Worm (Caenorhabditis elegans) whole organism, mixed stage, embryonic: ENCODE measurements around the gene math-3.

ENCODE experiments used
- ceh-43 ChIP-seq: fragments of 200-800 bp; sonication (Bioruptor generic); optimal IDR thresholded peaks from 2 replicates; lab custom pipeline; 2018; ENCODE audit warnings: mild to moderate bottlenecking, missing genetic modification characterization, moderate library complexity, missing compliant biosample characterization
- hlh-1 ChIP-seq: fragments of 150-350 bp; optimal IDR thresholded peaks from 2 replicates; lab custom pipeline; 2014; ENCODE audit warnings: missing biosample characterization, missing genetic modification reagents, missing genetic modification characterization
- lsy-2 ChIP-seq: fragments of 150-350 bp; optimal IDR thresholded peaks from 2 replicates; lab custom pipeline; 2014; ENCODE audit warnings: missing biosample characterization, missing genetic modification characterization
- nhr-28 ChIP-seq: fragments of 150-350 bp; optimal IDR thresholded peaks from 2 replicates; lab custom pipeline; 2014; ENCODE audit warnings: missing biosample characterization, missing genetic modification characterization
- snpc-4 ChIP-seq: fragments of 150-350 bp; optimal IDR thresholded peaks from 2 replicates; lab custom pipeline; 2014; ENCODE audit warnings: missing biosample characterization, missing genetic modification characterization
- unc-120 ChIP-seq: sonication (generic microtip); optimal IDR thresholded peaks from 2 replicates; lab custom pipeline; 2017; ENCODE audit warnings: missing genetic modification characterization, missing compliant biosample characterization; ENCODE audit not compliant: poor library complexity, severe bottlenecking
- unc-62 ChIP-seq: fragments of 150-350 bp; optimal IDR thresholded peaks from 2 replicates; lab custom pipeline; 2014; ENCODE audit warnings: missing biosample characterization, missing genetic modification reagents, missing genetic modification characterization
- zip-8 ChIP-seq: fragments of 150-350 bp; optimal IDR thresholded peaks from 2 replicates; lab custom pipeline; 2014; ENCODE audit warnings: missing biosample characterization, missing genetic modification characterization

ce11 chrII:1808217-1808616, 36.3 kb downstream of the math-3 start, which contains the start of gene C08F1.8:
- TF ChIP-seq nhr-28, result no peak
- no peak for TF ChIP-seq snpc-4 (tag; lab: Kevin White, UChicago)
- TF ChIP-seq ceh-43, result no peak
- TF ChIP-seq unc-120 (tag; lab: Kevin White, UChicago), result no peak
- TF ChIP-seq lsy-2 (tag; lab: Kevin White, UChicago), result no peak
- no peak for TF ChIP-seq unc-62
- TF ChIP-seq hlh-1 (tag; lab: Kevin White, UChicago), result no peak
- TF ChIP-seq zip-8, result no peak
